Fruit fly (Drosophila melanogaster) whole organism, embryonic: ENCODE data around the gene Ing3.

ENCODE experiments used
- BEAF-32 ChIP-seq: fragments of 200-800 bp; sonication (Bioruptor generic); optimal IDR thresholded peaks from 3 replicates; lab custom pipeline; 2017; ENCODE audit warnings: missing biosample characterization, missing genetic modification characterization, mild to moderate bottlenecking, moderate library complexity, missing genetic modification reagents
- CG16815 ChIP-seq: fragments of 200-800 bp; sonication (Bioruptor generic); optimal IDR thresholded peaks from 3 replicates; lab custom pipeline; 2017; ENCODE audit warnings: missing biosample characterization, mild to moderate bottlenecking, missing genetic modification characterization
- CG6765 ChIP-seq: fragments of 200-800 bp; sonication (Bioruptor generic); optimal IDR thresholded peaks from 3 replicates; lab custom pipeline; 2017; ENCODE audit warnings: missing biosample characterization, mild to moderate bottlenecking, missing genetic modification characterization
- NC2β ChIP-seq: fragments of 200-800 bp; sonication (Bioruptor generic); optimal IDR thresholded peaks from 2 replicates; lab custom pipeline; 2016; ENCODE audit warnings: missing biosample characterization, missing genetic modification characterization
- Nf-YB ChIP-seq: fragments of 200-800 bp; sonication (Bioruptor generic); optimal IDR thresholded peaks from 3 replicates; lab custom pipeline; 2019; ENCODE audit warnings: missing biosample characterization, mild to moderate bottlenecking, missing genetic modification characterization, moderate library complexity
- cas ChIP-seq: fragments of 200-800 bp; sonication (Bioruptor generic); IDR thresholded peaks from 2 replicates; pipeline ENCODE4 v1.3.6; 2022; ENCODE audit warnings: missing biosample characterization, missing genetic modification characterization
- knrl ChIP-seq: fragments of 200-800 bp; sonication (Bioruptor generic); IDR thresholded peaks from 3 replicates; pipeline ENCODE4 v1.3.6; 2022; ENCODE audit warnings: missing biosample characterization, missing genetic modification characterization; ENCODE audit not compliant: partially characterized antibody
- luna ChIP-seq: fragments of 200-800 bp; sonication (Bioruptor generic); optimal IDR thresholded peaks from 2 replicates; lab custom pipeline; 2016; ENCODE audit warnings: missing biosample characterization, missing genetic modification characterization
- pan ChIP-seq, 4 experiments: fragments of >200 bp in 3 of 4; fragments of 200-800 bp in 1 of 4; sonication (Bioruptor generic) in 1 of 4; optimal IDR thresholded peaks in 3 of 4; IDR thresholded peaks in 1 of 4; 2 replicates each; pipeline versions ENCODE4 v1.3.6 to Lab custom; 2017 to 2022; ENCODE audit warnings: missing biosample characterization in 2 of 4, missing genetic modification characterization in 2 of 4, mixed read lengths in 1 of 4
- shn ChIP-seq: fragments of 200-800 bp; sonication (Bioruptor generic); optimal IDR thresholded peaks from 3 replicates; lab custom pipeline; 2016; ENCODE audit warnings: missing biosample characterization, missing genetic modification characterization
- sob ChIP-seq: fragments of 200-800 bp; sonication (Bioruptor generic); IDR thresholded peaks from 2 replicates; pipeline ENCODE4 v1.3.6; 2022; ENCODE audit warnings: missing biosample characterization, missing genetic modification characterization

dm6 chrX:18676756-18677155, 23.9 kb upstream of the Ing3 start:
- TF ChIP-seq CG16815 (GFP tag; lab: Kevin White, UChicago): no peak
- no peak for TF ChIP-seq BEAF-32 (GFP tag; lab: Kevin White, UChicago)
- no peak for TF ChIP-seq NC2β (GFP tag; lab: Kevin White, UChicago)
- TF ChIP-seq sob (GFP tag; lab: Robert Waterston, UW): no peak
- TF ChIP-seq luna (GFP tag; lab: Kevin White, UChicago): no peak
- no peak for TF ChIP-seq pan (optimal IDR thresholded peaks at IDR 0.05; lab: Kevin White, UChicago)
- no peak for TF ChIP-seq pan (GFP tag; optimal IDR thresholded peaks at IDR 0.05 in 1 of 2, IDR thresholded peaks at IDR 0.05 in 1 of 2)
- no peak for TF ChIP-seq shn (GFP tag; lab: Kevin White, UChicago)
- TF ChIP-seq Nf-YB (GFP tag; lab: Kevin White, UChicago): no peak
- TF ChIP-seq cas: no peak
- TF ChIP-seq knrl (GFP tag; lab: Robert Waterston, UW): no peak
- TF ChIP-seq CG6765 (GFP tag; lab: Kevin White, UChicago): no peak
